Fruit fly (Drosophila melanogaster) Kc167 (cell line): ENCODE measurements around the gene vkg.

Source experiments
- Myc ChIP-seq: fragments of >200 bp; optimal IDR thresholded peaks from 2 replicates; lab custom pipeline; 2017; ENCODE audit warnings: missing external identifiers
- Sin3A ChIP-seq: fragments of >200 bp; optimal IDR thresholded peaks from 2 replicates; lab custom pipeline; 2018; ENCODE audit warnings: missing external identifiers
- h ChIP-seq: fragments of >200 bp; optimal IDR thresholded peaks from 3 replicates; lab custom pipeline; 2018; ENCODE audit warnings: missing external identifiers
- insv ChIP-seq: fragments of >200 bp; optimal IDR thresholded peaks from 3 replicates; lab custom pipeline; 2018; ENCODE audit warnings: missing external identifiers
- psq ChIP-seq: fragments of >200 bp; optimal IDR thresholded peaks from 2 replicates; lab custom pipeline; 2017; ENCODE audit warnings: missing external identifiers
- ttk ChIP-seq: sonication (Bioruptor generic); optimal IDR thresholded peaks from 2 replicates; lab custom pipeline; 2017; ENCODE audit warnings: missing external identifiers

Gene vkg

dm6 chr2L:5028091-5028490 is at the start of gene vkg:
TSS of gene vkg (minus strand) at chr2L:5028191.
- TF ChIP-seq Myc (lab: Kevin White, UChicago) (no peak), insv (lab: Kevin White, UChicago) (no peak), h (lab: Kevin White, UChicago) (no peak), psq (no peak), ttk (lab: Kevin White, UChicago) (no peak), Sin3A (lab: Kevin White, UChicago) (no peak)

DNA sequence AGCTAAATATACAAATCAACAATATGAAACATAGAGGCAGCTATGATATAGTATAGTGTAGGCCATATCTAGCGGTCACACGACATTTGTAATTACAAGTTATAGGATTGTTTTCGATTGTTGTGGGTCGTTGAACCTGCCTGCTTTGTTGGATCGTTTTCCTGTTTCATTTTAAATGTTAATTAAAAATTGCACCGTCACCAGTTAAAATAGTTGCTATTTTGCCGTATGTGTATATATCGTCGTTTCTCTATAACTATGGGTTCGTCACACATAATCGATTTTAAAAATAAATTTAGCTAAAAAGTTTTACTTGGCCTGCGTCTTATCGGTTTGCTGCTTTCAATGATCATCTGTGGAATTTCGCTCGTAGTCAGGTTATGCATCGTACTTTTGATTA is 44.4 kb upstream of the vkg start:
- TF ChIP-seq Myc (lab: Kevin White, UChicago) (no peak), Sin3A (lab: Kevin White, UChicago) (no peak), ttk (lab: Kevin White, UChicago) (no peak), insv (lab: Kevin White, UChicago) (no peak), psq (no peak), h (lab: Kevin White, UChicago) (no peak)

- TF ChIP-seq h (lab: Kevin White, UChicago) (no peak), insv (lab: Kevin White, UChicago) (no peak), Myc (lab: Kevin White, UChicago) (no peak), psq (no peak), ttk (lab: Kevin White, UChicago) (no peak), Sin3A (lab: Kevin White, UChicago) (no peak)
Observed at dm6 chr2L:5070797-5071579, 43.0 kb upstream of the vkg start, which contains the start of gene RpL37A. TSS of gene RpL37A (plus strand) at chr2L:5070957.

- TF ChIP-seq h (lab: Kevin White, UChicago) = no peak
- no peak for TF ChIP-seq ttk (lab: Kevin White, UChicago)
- TF ChIP-seq Sin3A (lab: Kevin White, UChicago) = no peak
- no peak for TF ChIP-seq Myc (lab: Kevin White, UChicago)
- no peak for TF ChIP-seq insv (lab: Kevin White, UChicago)
- TF ChIP-seq psq = no peak
Observed at dm6 chr2L:5063936-5064335, 35.9 kb upstream of the vkg start.

DNA sequence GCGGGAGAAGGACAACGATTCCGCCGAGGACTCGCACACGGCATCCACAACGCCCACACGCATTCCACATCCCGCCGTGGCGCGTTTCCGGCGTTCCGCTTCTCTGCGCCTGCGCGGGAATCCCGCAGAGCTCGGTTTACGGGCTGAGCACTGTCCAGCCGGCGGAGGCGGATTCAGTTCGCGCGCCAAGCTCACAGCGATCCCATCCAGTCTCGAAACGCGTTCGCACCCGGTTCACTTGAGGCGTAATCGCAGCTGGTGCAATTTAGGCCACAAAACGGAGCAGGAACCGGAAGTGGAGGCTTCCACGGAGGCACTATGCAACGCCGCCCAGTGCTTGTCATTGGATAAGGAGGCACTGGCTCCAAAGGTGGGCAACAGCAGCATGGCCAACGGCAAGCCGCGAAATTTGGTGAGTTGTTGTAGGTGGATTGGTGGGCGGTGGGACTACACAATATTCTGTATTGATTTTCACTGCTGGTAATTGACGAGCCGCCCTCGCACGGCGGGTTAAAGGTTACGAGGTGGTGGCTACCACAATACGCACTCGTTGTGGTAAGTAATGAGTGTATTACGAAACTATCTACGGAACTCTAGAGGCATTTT is 34.9 kb upstream of the vkg start:
- TF ChIP-seq psq = no peak
- TF ChIP-seq ttk (lab: Kevin White, UChicago) = no peak
- TF ChIP-seq insv (lab: Kevin White, UChicago) = no peak
- TF ChIP-seq Myc (lab: Kevin White, UChicago) = no peak
- TF ChIP-seq Sin3A (lab: Kevin White, UChicago) = no peak
- no peak for TF ChIP-seq h (lab: Kevin White, UChicago)

dm6 chr2L:5060952-5061478 is 33.0 kb upstream of the vkg start:
- TF ChIP-seq Myc (lab: Kevin White, UChicago) (no peak), ttk (lab: Kevin White, UChicago) (no peak), Sin3A (lab: Kevin White, UChicago) (no peak)

- TF ChIP-seq h (lab: Kevin White, UChicago) = no peak
- no peak for TF ChIP-seq Sin3A (lab: Kevin White, UChicago)
- TF ChIP-seq ttk (lab: Kevin White, UChicago) = no peak
- no peak for TF ChIP-seq insv (lab: Kevin White, UChicago)
- no peak for TF ChIP-seq Myc (lab: Kevin White, UChicago)
- TF ChIP-seq psq = no peak
Observed at dm6 chr2L:5060515-5060914, 32.5 kb upstream of the vkg start, which contains the start of gene qtc. TSS of gene qtc (plus strand) at chr2L:5060815.

DNA sequence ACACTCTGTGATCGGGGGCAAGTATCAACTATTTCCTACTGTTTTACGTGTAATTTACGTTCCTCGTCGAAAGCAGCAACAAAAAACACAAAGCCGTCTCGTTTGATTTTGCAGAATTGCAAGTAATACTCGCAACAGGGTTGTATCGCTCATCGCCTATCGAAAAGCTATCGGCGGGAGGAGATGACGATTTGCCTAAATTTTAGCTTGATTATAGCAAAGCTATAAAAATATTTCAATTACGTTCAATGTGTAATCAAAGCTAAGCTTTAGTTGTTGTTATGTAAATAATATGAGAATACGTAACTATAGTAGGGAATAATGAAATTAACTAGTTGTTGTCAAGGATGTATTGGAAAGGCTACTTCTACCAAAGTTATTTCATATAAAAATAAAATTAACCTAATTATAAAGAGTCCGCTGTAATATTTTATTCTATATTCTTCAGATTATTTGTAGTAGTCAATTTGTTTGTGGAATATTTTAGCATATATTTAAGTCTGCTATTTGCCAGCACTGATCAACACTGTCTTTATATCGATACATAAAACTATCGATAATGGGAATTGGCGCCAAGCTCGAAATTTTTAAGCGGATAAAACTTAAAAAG is 31.8 kb upstream of the vkg start, which contains the start of gene Rpn11:
Rpn11 (minus strand) TSS at position 146 of the 610 bp plus-strand sequence.
- no peak for TF ChIP-seq Sin3A (lab: Kevin White, UChicago)
- no peak for TF ChIP-seq h (lab: Kevin White, UChicago)
- TF ChIP-seq ttk (lab: Kevin White, UChicago) = no peak
- no peak for TF ChIP-seq psq

- TF ChIP-seq Myc (lab: Kevin White, UChicago) = no peak
- TF ChIP-seq insv (lab: Kevin White, UChicago) = no peak
- TF ChIP-seq Sin3A (lab: Kevin White, UChicago) = no peak
- no peak for TF ChIP-seq ttk (lab: Kevin White, UChicago)
- TF ChIP-seq h (lab: Kevin White, UChicago) = no peak
- TF ChIP-seq psq = no peak
Observed at dm6 chr2L:5058094-5058493, 30.1 kb upstream of the vkg start, which contains the start of gene Nepl3. TSS of gene Nepl3 (minus strand) at chr2L:5058248.

- TF ChIP-seq ttk (lab: Kevin White, UChicago) = no peak
- no peak for TF ChIP-seq psq
- TF ChIP-seq Myc (lab: Kevin White, UChicago) = no peak
- no peak for TF ChIP-seq insv (lab: Kevin White, UChicago)
- TF ChIP-seq h (lab: Kevin White, UChicago) = no peak
- no peak for TF ChIP-seq Sin3A (lab: Kevin White, UChicago)
Observed at dm6 chr2L:5055528-5055927, 27.5 kb upstream of the vkg start.

- TF ChIP-seq ttk (lab: Kevin White, UChicago) = no peak
- no peak for TF ChIP-seq Myc (lab: Kevin White, UChicago)
- TF ChIP-seq insv (lab: Kevin White, UChicago) = no peak
- TF ChIP-seq Sin3A (lab: Kevin White, UChicago) = no peak
Observed at dm6 chr2L:5054953-5055352, 27.0 kb upstream of the vkg start, which contains the start of the genes CG14036 and His3.3A. TSS of gene CG14036 (minus strand) at chr2L:5055016. TSS of gene His3.3A (plus strand) at chr2L:5055058.
